Worm (Caenorhabditis elegans): ENCODE data around the gene R160.12.

ce11 chrX:4408466-4408865 is 30.9 kb upstream of the R160.12 start:
- TF ChIP-seq elt-2 (tag; optimal IDR thresholded peaks at IDR 0.05): no peak
- TF ChIP-seq hlh-6 (tag; optimal IDR thresholded peaks at IDR 0.05): no peak
- TF ChIP-seq che-1 (tag; optimal IDR thresholded peaks at IDR 0.05): no peak
- no peak for TF ChIP-seq pha-4 (tag; optimal IDR thresholded peaks at IDR 0.05)
- TF ChIP-seq pqm-1 (tag; optimal IDR thresholded peaks at IDR 0.05): no peak
- no peak for TF ChIP-seq ceh-34 (tag; optimal IDR thresholded peaks at IDR 0.05)
- TF ChIP-seq unc-55 (GFP tag; optimal IDR thresholded peaks at IDR 0.05): no peak
